Worm (Caenorhabditis elegans): ENCODE data around the gene erg-28.

Gene erg-28

ce11 chrV:12612118-12612517 lies 4.9 kb downstream of the erg-28 start, which contains the start of gene cyc-2.2:
TSS of gene cyc-2.2 (minus strand) at chrV:12612218.
- TF ChIP-seq elt-3 (tag; optimal IDR thresholded peaks at IDR 0.05) (no peak), lin-32 (GFP tag; optimal IDR thresholded peaks at IDR 0.05) (no peak), lin-13 (tag; optimal IDR thresholded peaks at IDR 0.05) (no peak), unc-62 (GFP tag; optimal IDR thresholded peaks at IDR 0.05) (no peak), hlh-1 (tag; optimal IDR thresholded peaks at IDR 0.05) (no peak), sem-2 (GFP tag; optimal IDR thresholded peaks at IDR 0.05) (no peak), nhr-12 (tag; optimal IDR thresholded peaks at IDR 0.05) (no peak), zip-8 (tag; optimal IDR thresholded peaks at IDR 0.05) (no peak)

DNA sequence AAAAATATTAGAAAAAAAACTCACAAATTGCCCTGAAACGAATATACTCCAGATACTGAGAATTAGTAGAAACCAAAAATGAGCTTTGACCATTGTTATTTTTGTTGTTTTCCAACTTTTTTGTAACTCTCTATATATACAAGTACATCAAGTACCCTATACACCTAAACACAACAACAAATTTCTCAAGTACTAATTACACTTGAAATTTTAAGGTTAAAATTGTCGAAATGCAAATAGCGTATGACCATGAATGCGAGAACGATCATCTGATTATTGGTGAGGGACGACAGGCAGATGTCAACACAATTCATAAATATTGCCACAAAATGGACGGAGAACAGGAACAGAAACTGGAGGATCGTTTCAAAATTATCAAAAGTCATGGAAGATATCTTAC lies 17.2 kb downstream of the erg-28 start, which contains the start of gene F56H9.9:
TSS of gene F56H9.9 (minus strand) at position 101 of the 400 bp plus-strand sequence.
- no peak for TF ChIP-seq ham-2 (GFP tag; optimal IDR thresholded peaks at IDR 0.05)

DNA sequence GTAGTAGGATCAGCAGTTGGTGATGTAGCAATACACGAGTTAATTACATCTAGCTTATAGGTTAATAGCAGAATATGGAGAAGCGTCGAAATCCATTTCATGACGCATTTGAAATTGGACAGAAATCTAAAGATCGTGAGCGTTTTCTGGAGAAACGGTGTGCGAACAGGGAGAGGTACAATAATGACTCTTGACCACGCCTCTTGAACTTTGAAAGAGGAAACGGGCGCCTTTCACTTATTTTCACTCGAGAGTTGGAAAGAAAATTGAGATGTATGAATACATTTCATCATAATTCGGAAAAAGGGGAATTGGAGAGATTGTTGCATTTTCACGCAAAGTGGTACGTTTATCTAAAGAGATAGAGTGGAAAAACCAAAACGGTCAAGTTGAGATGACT lies 22.5 kb downstream of the erg-28 start, which contains the start of gene F56H9.6:
TSS of gene F56H9.6 (minus strand) at position 101 of the 400 bp plus-strand sequence.
- TF ChIP-seq unc-39 (tag; optimal IDR thresholded peaks at IDR 0.05), result no peak
- TF ChIP-seq lin-32 (GFP tag; optimal IDR thresholded peaks at IDR 0.05), result no peak
- TF ChIP-seq ceh-43 (GFP tag; optimal IDR thresholded peaks at IDR 0.05), result no peak
- no peak for TF ChIP-seq ces-1 (GFP tag; optimal IDR thresholded peaks at IDR 0.05)
- no peak for TF ChIP-seq unc-120 (tag; optimal IDR thresholded peaks at IDR 0.05; ENCODE audit: poor library complexity, severe bottlenecking)
- no peak for TF ChIP-seq ceh-83 (GFP tag; optimal IDR thresholded peaks at IDR 0.05)
- no peak for TF ChIP-seq hlh-1 (tag; optimal IDR thresholded peaks at IDR 0.05)
- TF ChIP-seq sptf-1 (tag; optimal IDR thresholded peaks at IDR 0.05), result no peak

ce11 chrV:12632048-12632447 lies 24.8 kb downstream of the erg-28 start, which contains the start of gene srx-113:
TSS of gene srx-113 (minus strand) at chrV:12632148.
- no peak for TF ChIP-seq blmp-1 (tag; optimal IDR thresholded peaks at IDR 0.05)
- no peak for TF ChIP-seq nhr-237 (tag; optimal IDR thresholded peaks at IDR 0.05)
- no peak for TF ChIP-seq lin-32 (GFP tag; optimal IDR thresholded peaks at IDR 0.05)
- TF ChIP-seq ceh-39 (tag; optimal IDR thresholded peaks at IDR 0.05), result no peak
- TF ChIP-seq sptf-1 (tag; optimal IDR thresholded peaks at IDR 0.05), result no peak

ce11 chrV:12633046-12633445 lies 25.8 kb downstream of the erg-28 start:
- TF ChIP-seq drap-1 (GFP tag; optimal IDR thresholded peaks at IDR 0.05) (no peak), flh-1 (GFP tag; optimal IDR thresholded peaks at IDR 0.05) (peak; percentile 19), zip-8 (tag; optimal IDR thresholded peaks at IDR 0.05) (no peak), blmp-1 (tag; optimal IDR thresholded peaks at IDR 0.05) (no peak), unc-39 (tag; optimal IDR thresholded peaks at IDR 0.05) (no peak), M03D4.4 (tag; optimal IDR thresholded peaks at IDR 0.05) (no peak), lin-32 (GFP tag; optimal IDR thresholded peaks at IDR 0.05) (no peak)

- TF ChIP-seq lsy-2 (tag; optimal IDR thresholded peaks at IDR 0.05) (no peak), ceh-39 (tag; optimal IDR thresholded peaks at IDR 0.05) (no peak), elt-1 (tag; optimal IDR thresholded peaks at IDR 0.05; ENCODE audit: borderline replicate concordance, insufficient read depth) (no peak), nhr-237 (tag; optimal IDR thresholded peaks at IDR 0.05) (no peak), pha-4 (tag; optimal IDR thresholded peaks at IDR 0.05) (no peak), bed-3 (GFP tag; optimal IDR thresholded peaks at IDR 0.05) (no peak), nhr-76 (tag; optimal IDR thresholded peaks at IDR 0.05) (no peak), lin-13 (tag; optimal IDR thresholded peaks at IDR 0.05) (no peak), tbx-8 (GFP tag; optimal IDR thresholded peaks at IDR 0.05) (no peak)
Measured at ce11 chrV:12634050-12634449, 26.8 kb downstream of the erg-28 start.

ce11 chrV:12634746-12635145 lies 27.5 kb downstream of the erg-28 start:
- TF ChIP-seq ceh-39 (tag; optimal IDR thresholded peaks at IDR 0.05), result no peak

ce11 chrV:12635218-12635617 lies 28.0 kb downstream of the erg-28 start:
- no peak for TF ChIP-seq bed-3 (GFP tag; optimal IDR thresholded peaks at IDR 0.05)
- TF ChIP-seq nhr-2 (tag; optimal IDR thresholded peaks at IDR 0.05), result no peak
- TF ChIP-seq lin-32 (GFP tag; optimal IDR thresholded peaks at IDR 0.05), result no peak
- TF ChIP-seq unc-62 (GFP tag; optimal IDR thresholded peaks at IDR 0.05), result no peak
- TF ChIP-seq ham-2 (GFP tag; optimal IDR thresholded peaks at IDR 0.05), result no peak
- no peak for TF ChIP-seq sem-2 (GFP tag; optimal IDR thresholded peaks at IDR 0.05)
- TF ChIP-seq mls-2 (tag; optimal IDR thresholded peaks at IDR 0.05), result no peak
- TF ChIP-seq lsy-2 (tag; optimal IDR thresholded peaks at IDR 0.05), result no peak
- TF ChIP-seq nhr-76 (tag; optimal IDR thresholded peaks at IDR 0.05), result no peak
- no peak for TF ChIP-seq blmp-1 (tag; optimal IDR thresholded peaks at IDR 0.05)
- no peak for TF ChIP-seq elt-3 (tag; optimal IDR thresholded peaks at IDR 0.05)
